Worm (Caenorhabditis elegans) whole organism, mixed stage, embryonic: ENCODE measurements around the gene Y48A5A.1.

Experiments
- M03D4.4 ChIP-seq: sonication (generic microtip); optimal IDR thresholded peaks from 2 replicates; lab custom pipeline; 2017; ENCODE audit warnings: mild to moderate bottlenecking, missing genetic modification characterization, missing compliant biosample characterization
- blmp-1 ChIP-seq: fragments of 150-350 bp; optimal IDR thresholded peaks from 2 replicates; lab custom pipeline; 2014; ENCODE audit warnings: missing biosample characterization, missing genetic modification characterization
- ceh-39 ChIP-seq: fragments of 150-350 bp; optimal IDR thresholded peaks from 2 replicates; lab custom pipeline; 2014; ENCODE audit warnings: missing biosample characterization, missing genetic modification characterization
- ceh-43 ChIP-seq: fragments of 200-800 bp; sonication (Bioruptor generic); optimal IDR thresholded peaks from 2 replicates; lab custom pipeline; 2018; ENCODE audit warnings: mild to moderate bottlenecking, missing genetic modification characterization, moderate library complexity, missing compliant biosample characterization
- ceh-83 ChIP-seq: fragments of 200-800 bp; sonication (Bioruptor generic); optimal IDR thresholded peaks from 2 replicates; lab custom pipeline; 2018; ENCODE audit warnings: mild to moderate bottlenecking, missing genetic modification characterization, missing compliant biosample characterization
- ces-1 ChIP-seq: fragments of 150-350 bp; optimal IDR thresholded peaks from 2 replicates; lab custom pipeline; 2014; ENCODE audit warnings: missing biosample characterization, missing genetic modification reagents, missing genetic modification characterization
- cnd-1 ChIP-seq: fragments of 200-800 bp; sonication (Bioruptor generic); optimal IDR thresholded peaks from 2 replicates; lab custom pipeline; 2018; ENCODE audit warnings: mild to moderate bottlenecking, missing genetic modification characterization, missing compliant biosample characterization
- drap-1 ChIP-seq: fragments of 200-800 bp; sonication (Bioruptor generic); optimal IDR thresholded peaks from 3 replicates; lab custom pipeline; 2018; ENCODE audit warnings: mild to moderate bottlenecking, missing genetic modification characterization, missing compliant biosample characterization
- elt-1 ChIP-seq: sonication (generic microtip); optimal IDR thresholded peaks from 2 replicates; lab custom pipeline; 2017; ENCODE audit warnings: missing genetic modification characterization, mild to moderate bottlenecking, missing compliant biosample characterization, antibody characterized with exemption, moderate library complexity, borderline replicate concordance; ENCODE audit not compliant: insufficient read depth
- elt-3 ChIP-seq: fragments of 150-350 bp; optimal IDR thresholded peaks from 2 replicates; lab custom pipeline; 2014; ENCODE audit warnings: missing biosample characterization, missing genetic modification characterization
- flh-1 ChIP-seq: fragments of 200-800 bp; sonication (Bioruptor generic); optimal IDR thresholded peaks from 2 replicates; lab custom pipeline; 2018; ENCODE audit warnings: mild to moderate bottlenecking, missing genetic modification characterization, moderate library complexity, missing compliant biosample characterization
- hlh-1 ChIP-seq: fragments of 150-350 bp; optimal IDR thresholded peaks from 2 replicates; lab custom pipeline; 2014; ENCODE audit warnings: missing biosample characterization, missing genetic modification reagents, missing genetic modification characterization
- lin-13 ChIP-seq: fragments of 150-350 bp; optimal IDR thresholded peaks from 2 replicates; lab custom pipeline; 2014; ENCODE audit warnings: missing biosample characterization, missing genetic modification characterization
- lin-32 ChIP-seq: fragments of 200-800 bp; sonication (Bioruptor generic); optimal IDR thresholded peaks from 2 replicates; lab custom pipeline; 2018; ENCODE audit warnings: mild to moderate bottlenecking, missing genetic modification characterization, missing compliant biosample characterization
- mep-1 ChIP-seq: fragments of 150-350 bp; optimal IDR thresholded peaks from 2 replicates; lab custom pipeline; 2017; ENCODE audit warnings: missing biosample characterization, missing genetic modification reagents, missing genetic modification characterization, inconsistent platforms
- mls-2 ChIP-seq: sonication (generic microtip); optimal IDR thresholded peaks from 2 replicates; lab custom pipeline; 2016; ENCODE audit warnings: mild to moderate bottlenecking, missing genetic modification characterization, moderate library complexity, missing compliant biosample characterization
- nhr-2 ChIP-seq: fragments of 150-350 bp; optimal IDR thresholded peaks from 2 replicates; lab custom pipeline; 2014; ENCODE audit warnings: missing biosample characterization, missing genetic modification characterization
- nhr-28 ChIP-seq: fragments of 150-350 bp; optimal IDR thresholded peaks from 2 replicates; lab custom pipeline; 2014; ENCODE audit warnings: missing biosample characterization, missing genetic modification characterization
- nhr-76 ChIP-seq: sonication (generic microtip); optimal IDR thresholded peaks from 2 replicates; lab custom pipeline; 2017; ENCODE audit warnings: missing biosample characterization, missing genetic modification characterization
- snpc-4 ChIP-seq: fragments of 150-350 bp; optimal IDR thresholded peaks from 2 replicates; lab custom pipeline; 2014; ENCODE audit warnings: missing biosample characterization, missing genetic modification characterization
- sptf-1 ChIP-seq: sonication (generic microtip); optimal IDR thresholded peaks from 2 replicates; lab custom pipeline; 2017; ENCODE audit warnings: mild to moderate bottlenecking, missing genetic modification characterization, moderate library complexity, missing compliant biosample characterization
- tbx-8 ChIP-seq: fragments of 200-800 bp; sonication (Bioruptor generic); optimal IDR thresholded peaks from 2 replicates; lab custom pipeline; 2018; ENCODE audit warnings: mild to moderate bottlenecking, missing genetic modification characterization, moderate library complexity, missing compliant biosample characterization
- unc-120 ChIP-seq: sonication (generic microtip); optimal IDR thresholded peaks from 2 replicates; lab custom pipeline; 2017; ENCODE audit warnings: missing genetic modification characterization, missing compliant biosample characterization; ENCODE audit not compliant: poor library complexity, severe bottlenecking
- unc-39 ChIP-seq: fragments of 150-350 bp; optimal IDR thresholded peaks from 2 replicates; lab custom pipeline; 2014; ENCODE audit warnings: missing biosample characterization, missing genetic modification characterization
- unc-62 ChIP-seq: fragments of 150-350 bp; optimal IDR thresholded peaks from 2 replicates; lab custom pipeline; 2014; ENCODE audit warnings: missing biosample characterization, missing genetic modification reagents, missing genetic modification characterization
- zip-8 ChIP-seq: fragments of 150-350 bp; optimal IDR thresholded peaks from 2 replicates; lab custom pipeline; 2014; ENCODE audit warnings: missing biosample characterization, missing genetic modification characterization
- ztf-11 ChIP-seq: fragments of 150-350 bp; optimal IDR thresholded peaks from 2 replicates; lab custom pipeline; 2014; ENCODE audit warnings: missing biosample characterization, missing genetic modification characterization

Gene Y48A5A.1

ce11 chrIV:1965135-1965534, at the start of gene Y48A5A.1:
Gene Y48A5A.1 (plus strand): TSS chrIV:1965481.
- no peak for TF ChIP-seq nhr-28 (tag; lab: Kevin White, UChicago)
- no peak for TF ChIP-seq hlh-1 (tag; lab: Kevin White, UChicago)

DNA sequence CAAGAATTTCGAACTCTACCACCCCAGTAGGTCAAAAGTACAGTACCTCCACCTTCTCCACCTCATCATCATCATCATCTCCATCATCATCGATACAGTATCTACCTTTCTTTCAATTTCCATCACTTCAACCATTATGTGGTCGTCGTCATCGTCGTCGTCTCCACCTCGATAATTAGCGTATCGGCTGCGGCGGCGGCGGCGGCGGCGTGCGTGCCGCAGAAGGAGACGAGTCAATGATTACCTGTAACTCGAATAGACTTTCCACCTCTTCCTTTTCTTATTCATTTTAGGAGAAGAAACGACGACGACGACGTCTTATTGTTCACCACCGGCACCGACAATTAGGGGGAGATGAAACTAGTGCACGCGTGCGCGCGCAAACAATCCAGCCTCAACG, 49.7 kb upstream of the Y48A5A.1 start:
- TF ChIP-seq cnd-1 (no peak), M03D4.4 (tag; lab: Kevin White, UChicago) (no peak), nhr-2 (tag; lab: Kevin White, UChicago) (no peak), mep-1 (tag; lab: Kevin White, UChicago) (no peak), unc-120 (tag; lab: Kevin White, UChicago) (no peak), lin-32 (GFP tag; lab: Kevin White, UChicago) (no peak), drap-1 (GFP tag; lab: Kevin White, UChicago) (no peak)

DNA sequence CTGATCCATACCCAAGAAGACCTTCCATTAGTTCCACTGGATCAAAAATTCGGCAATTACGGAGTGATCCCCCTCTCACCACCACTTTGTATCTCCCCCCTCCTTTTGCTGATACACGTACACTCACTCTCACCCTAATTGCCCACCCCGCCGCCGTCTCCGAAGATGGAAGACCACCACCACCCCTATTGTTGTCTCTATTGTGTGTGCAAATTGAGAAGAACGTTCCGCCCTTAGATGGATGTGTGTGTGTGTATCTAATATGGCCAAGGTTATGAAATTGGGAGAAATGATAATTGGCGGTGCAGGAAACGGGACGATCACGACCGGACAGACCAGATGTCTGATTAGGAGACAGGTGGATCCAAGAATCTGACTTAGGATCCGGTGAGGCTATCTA, 49.0 kb upstream of the Y48A5A.1 start:
- TF ChIP-seq sptf-1 (tag; lab: Kevin White, UChicago) (no peak), M03D4.4 (tag; lab: Kevin White, UChicago) (no peak), ceh-43 (GFP tag; lab: Kevin White, UChicago) (peak; percentile 56), mls-2 (tag; lab: Kevin White, UChicago) (no peak), cnd-1 (peak; percentile 5), ztf-11 (tag; lab: Kevin White, UChicago) (no peak)

- TF ChIP-seq elt-1 (tag; lab: Kevin White, UChicago) (no peak), lin-13 (no peak), nhr-2 (tag; lab: Kevin White, UChicago) (no peak), unc-39 (tag; lab: Kevin White, UChicago) (no peak), lin-32 (GFP tag; lab: Kevin White, UChicago) (no peak), mls-2 (tag; lab: Kevin White, UChicago) (no peak), ceh-83 (no peak), sptf-1 (tag; lab: Kevin White, UChicago) (no peak), zip-8 (tag; lab: Kevin White, UChicago) (no peak), cnd-1 (no peak), unc-62 (GFP tag; lab: Kevin White, UChicago) (no peak), nhr-28 (tag; lab: Kevin White, UChicago) (no peak), ceh-39 (tag; lab: Kevin White, UChicago) (no peak), nhr-76 (tag; lab: Kevin White, UChicago) (no peak), elt-3 (tag; lab: Kevin White, UChicago) (no peak), ces-1 (GFP tag; lab: Kevin White, UChicago) (no peak), M03D4.4 (tag; lab: Kevin White, UChicago) (no peak), snpc-4 (tag; lab: Kevin White, UChicago) (no peak), ceh-43 (GFP tag; lab: Kevin White, UChicago) (no peak)
These were observed 47.5 kb upstream of the Y48A5A.1 start, which contains the start of gene elt-6 for ce11 chrIV:1917819-1918218. Gene elt-6 (plus strand): TSS chrIV:1917977.

- no peak for TF ChIP-seq nhr-2 (tag; lab: Kevin White, UChicago)
- TF ChIP-seq unc-39 (tag; lab: Kevin White, UChicago), result no peak
- no peak for TF ChIP-seq ceh-83
- TF ChIP-seq tbx-8 (GFP tag; lab: Kevin White, UChicago), result no peak
- TF ChIP-seq ztf-11 (tag; lab: Kevin White, UChicago), result no peak
- TF ChIP-seq mep-1 (tag; lab: Kevin White, UChicago), result no peak
- no peak for TF ChIP-seq cnd-1
- TF ChIP-seq lin-32 (GFP tag; lab: Kevin White, UChicago), result no peak
These were observed 44.8 kb upstream of the Y48A5A.1 start for ce11 chrIV:1920513-1920912.

DNA sequence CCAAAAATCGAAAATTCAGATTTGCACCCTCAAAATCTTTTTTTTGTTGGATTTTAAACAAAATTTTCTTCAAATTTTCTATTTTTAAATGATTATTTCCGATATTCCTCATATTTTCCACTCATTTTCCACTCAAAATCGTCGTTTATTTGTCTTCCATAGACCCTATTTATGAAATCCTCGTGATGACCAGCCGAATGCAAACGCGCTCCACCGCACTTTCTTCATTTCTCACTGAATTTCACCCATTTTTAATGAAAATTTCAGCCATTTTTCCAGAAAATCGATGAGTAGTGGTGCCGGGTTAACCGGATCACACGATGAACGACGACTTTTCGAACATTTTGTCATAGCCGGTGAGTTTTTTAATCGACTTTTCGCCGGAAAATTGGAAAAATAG, 41.6 kb upstream of the Y48A5A.1 start, which contains the start of gene denn-4:
Gene denn-4 (plus strand): TSS at position 280 of the 400 bp plus-strand sequence.
- TF ChIP-seq blmp-1 (tag; lab: Kevin White, UChicago) (no peak), mep-1 (tag; lab: Kevin White, UChicago) (no peak), flh-1 (no peak), cnd-1 (no peak), unc-120 (tag; lab: Kevin White, UChicago) (no peak)
- TF ChIP-seq, all 35 proteins: peak for 0
